Fruit fly (Drosophila melanogaster) whole organism, embryonic: ENCODE data around the gene CG31344.

Source experiments
- CG10543 ChIP-seq: fragments of 200-800 bp; sonication (Bioruptor generic); optimal IDR thresholded peaks from 3 replicates; lab custom pipeline; 2017; ENCODE audit warnings: missing biosample characterization, mild to moderate bottlenecking, missing genetic modification characterization, moderate library complexity
- CG11696 ChIP-seq: fragments of 200-800 bp; sonication (Bioruptor generic); IDR thresholded peaks from 2 replicates; pipeline ENCODE4 v1.3.6; 2022; ENCODE audit warnings: missing biosample characterization, missing genetic modification characterization
- CG12104 ChIP-seq: fragments of 200-800 bp; sonication (Bioruptor generic); optimal IDR thresholded peaks from 3 replicates; lab custom pipeline; 2016; ENCODE audit warnings: missing biosample characterization, missing genetic modification characterization
- CG13894 ChIP-seq: fragments of 200-800 bp; sonication (Bioruptor generic); optimal IDR thresholded peaks from 3 replicates; lab custom pipeline; 2018; ENCODE audit warnings: missing biosample characterization, mild to moderate bottlenecking, missing genetic modification characterization, moderate library complexity
- CG14710 ChIP-seq: fragments of 200-800 bp; sonication (Bioruptor generic); optimal IDR thresholded peaks from 3 replicates; lab custom pipeline; 2019; ENCODE audit warnings: missing biosample characterization, mild to moderate bottlenecking, missing genetic modification characterization, moderate library complexity
- CG17186 ChIP-seq: fragments of 200-800 bp; sonication (Bioruptor generic); optimal IDR thresholded peaks from 3 replicates; lab custom pipeline; 2017; ENCODE audit warnings: missing biosample characterization, missing genetic modification reagents, missing genetic modification characterization
- CG32772 ChIP-seq: fragments of 200-800 bp; sonication (Bioruptor generic); IDR thresholded peaks from 2 replicates; pipeline ENCODE4 v1.3.6; 2022; ENCODE audit warnings: missing biosample characterization, missing genetic modification characterization
- CG33213 ChIP-seq: fragments of 200-800 bp; sonication (Bioruptor generic); optimal IDR thresholded peaks from 3 replicates; lab custom pipeline; 2016; ENCODE audit warnings: missing biosample characterization, missing genetic modification characterization
- CG3838 ChIP-seq: fragments of 200-800 bp; sonication (Bioruptor generic); optimal IDR thresholded peaks from 3 replicates; lab custom pipeline; 2016; ENCODE audit warnings: missing biosample characterization, missing genetic modification characterization
- CG5180 ChIP-seq: fragments of 200-800 bp; sonication (Bioruptor generic); optimal IDR thresholded peaks from 3 replicates; lab custom pipeline; 2017; ENCODE audit warnings: missing biosample characterization, missing genetic modification characterization, mild to moderate bottlenecking, moderate library complexity, missing genetic modification reagents
- CG5953 ChIP-seq: fragments of 200-800 bp; sonication (Bioruptor generic); IDR thresholded peaks from 2 replicates; pipeline ENCODE4 v1.3.6; 2022; ENCODE audit warnings: missing biosample characterization, missing genetic modification characterization
- CG6272 ChIP-seq: fragments of 200-800 bp; sonication (Bioruptor generic); IDR thresholded peaks from 2 replicates; pipeline ENCODE4 v1.3.6; 2022; ENCODE audit warnings: missing biosample characterization, missing genetic modification characterization
- CG6813 ChIP-seq: fragments of 200-800 bp; sonication (Bioruptor generic); optimal IDR thresholded peaks from 2 replicates; lab custom pipeline; 2017; ENCODE audit warnings: missing biosample characterization, missing genetic modification characterization, mild to moderate bottlenecking, moderate library complexity, missing genetic modification reagents
- CG6854 ChIP-seq: fragments of 200-800 bp; sonication (Bioruptor generic); optimal IDR thresholded peaks from 3 replicates; lab custom pipeline; 2017; ENCODE audit warnings: missing biosample characterization, mild to moderate bottlenecking, missing genetic modification characterization
- CG8290 ChIP-seq, 3 experiments: fragments of 200-800 bp; sonication (Bioruptor generic); optimal IDR thresholded peaks; 2 replicates each; lab custom pipeline; 2016 to 2019; ENCODE audit warnings: missing biosample characterization in 3 of 3, missing genetic modification characterization in 3 of 3, mild to moderate bottlenecking in 2 of 3, moderate library complexity in 1 of 3
- Dip2 ChIP-seq: fragments of 200-800 bp; sonication (Bioruptor generic); IDR thresholded peaks from 2 replicates; pipeline ENCODE4 v1.3.6; 2022; ENCODE audit warnings: missing biosample characterization, missing genetic modification characterization
- Doc3 ChIP-seq: fragments of 200-800 bp; sonication (Bioruptor generic); IDR thresholded peaks from 3 replicates; pipeline ENCODE4 v1.3.6; 2022; ENCODE audit warnings: missing biosample characterization, missing genetic modification characterization; ENCODE audit not compliant: partially characterized antibody
- HHEX ChIP-seq: fragments of 200-800 bp; sonication (Bioruptor generic); optimal IDR thresholded peaks from 3 replicates; lab custom pipeline; 2017; ENCODE audit warnings: missing biosample characterization, mild to moderate bottlenecking, missing genetic modification characterization, missing genetic modification reagents
- Hmr ChIP-seq: fragments of 200-800 bp; sonication (Bioruptor generic); optimal IDR thresholded peaks from 3 replicates; lab custom pipeline; 2017; ENCODE audit warnings: mild to moderate bottlenecking, missing biosample characterization, missing genetic modification reagents, missing genetic modification characterization
- Hmx ChIP-seq: fragments of 200-800 bp; sonication (Bioruptor generic); optimal IDR thresholded peaks from 2 replicates; lab custom pipeline; 2016; ENCODE audit warnings: missing biosample characterization, missing genetic modification characterization
- Lpt ChIP-seq: fragments of >200 bp; optimal IDR thresholded peaks from 2 replicates; lab custom pipeline; 2018; ENCODE audit warnings: missing biosample characterization, missing genetic modification characterization
- Med ChIP-seq: fragments of 200-800 bp; sonication (Bioruptor generic); peaks from one replicate; lab custom pipeline; 2016; ENCODE audit warnings: missing biosample characterization, missing genetic modification characterization, mild to moderate bottlenecking, inconsistent platforms, moderate library complexity
- Mrtf ChIP-seq: fragments of 200-800 bp; sonication (Bioruptor generic); IDR thresholded peaks from 3 replicates; pipeline ENCODE4 v1.3.6; 2022; ENCODE audit warnings: missing biosample characterization, missing genetic modification characterization
- NFAT ChIP-seq: fragments of 200-800 bp; sonication (Bioruptor generic); IDR thresholded peaks from 2 replicates; pipeline ENCODE4 v1.3.6; 2022; ENCODE audit warnings: missing biosample characterization, missing genetic modification characterization
- Oaz ChIP-seq: fragments of 200-800 bp; sonication (Bioruptor generic); IDR thresholded peaks from 2 replicates; pipeline ENCODE4 v1.3.6; 2022; ENCODE audit warnings: missing biosample characterization, missing genetic modification characterization
- Optix ChIP-seq: fragments of 200-800 bp; sonication (Bioruptor generic); IDR thresholded peaks from 3 replicates; pipeline ENCODE4 v1.3.6; 2022; ENCODE audit warnings: missing biosample characterization, missing genetic modification characterization
- Pdp1 ChIP-seq, 2 experiments: fragments of 200-800 bp; sonication (Bioruptor generic); optimal IDR thresholded peaks; 3 replicates each; lab custom pipeline; 2016; ENCODE audit warnings: missing biosample characterization in 2 of 2, missing genetic modification characterization in 2 of 2, mild to moderate bottlenecking in 1 of 2, moderate library complexity in 1 of 2
- Sox102F ChIP-seq: fragments of 200-800 bp; sonication (Bioruptor generic); optimal IDR thresholded peaks from 2 replicates; lab custom pipeline; 2018; ENCODE audit warnings: missing biosample characterization, mild to moderate bottlenecking, missing genetic modification characterization, moderate library complexity
- Ssrp ChIP-seq: fragments of 200-800 bp; sonication (Bioruptor generic); optimal IDR thresholded peaks from 2 replicates; lab custom pipeline; 2018; ENCODE audit warnings: missing biosample characterization, mild to moderate bottlenecking, missing genetic modification characterization, moderate library complexity
- Vsx1 ChIP-seq: fragments of 200-800 bp; sonication (Bioruptor generic); optimal IDR thresholded peaks from 2 replicates; lab custom pipeline; 2017; ENCODE audit warnings: missing biosample characterization, mild to moderate bottlenecking, missing genetic modification characterization, missing genetic modification reagents
- ap ChIP-seq: fragments of 200-800 bp; sonication (Bioruptor generic); IDR thresholded peaks from 2 replicates; pipeline ENCODE4 v1.3.6; 2022; ENCODE audit warnings: missing biosample characterization, missing genetic modification characterization
- dimm ChIP-seq: fragments of 200-800 bp; sonication (Bioruptor generic); IDR thresholded peaks from 2 replicates; pipeline ENCODE4 v1.3.6; 2022; ENCODE audit warnings: missing biosample characterization, missing genetic modification characterization
- dmrt99B ChIP-seq: fragments of 200-800 bp; sonication (Bioruptor generic); optimal IDR thresholded peaks from 2 replicates; lab custom pipeline; 2018; ENCODE audit warnings: missing biosample characterization, mild to moderate bottlenecking, missing genetic modification characterization, moderate library complexity
- grau ChIP-seq: fragments of 200-800 bp; optimal IDR thresholded peaks from 3 replicates; lab custom pipeline; 2019; ENCODE audit warnings: missing biosample characterization, mild to moderate bottlenecking, missing genetic modification characterization, moderate library complexity
- gsb ChIP-seq: fragments of 200-800 bp; sonication (Bioruptor generic); IDR thresholded peaks from 2 replicates; pipeline ENCODE4 v1.3.6; 2022; ENCODE audit warnings: missing biosample characterization, missing genetic modification characterization
- hbn ChIP-seq: fragments of 200-800 bp; sonication (Bioruptor generic); IDR thresholded peaks from 2 replicates; pipeline ENCODE4 v1.3.6; 2022; ENCODE audit warnings: missing biosample characterization, missing genetic modification characterization; ENCODE audit not compliant: partially characterized antibody
- jing ChIP-seq: fragments of 200-800 bp; sonication (Bioruptor generic); optimal IDR thresholded peaks from 2 replicates; lab custom pipeline; 2018; ENCODE audit warnings: missing biosample characterization, mild to moderate bottlenecking, missing genetic modification characterization
- lbe ChIP-seq: fragments of 200-800 bp; sonication (Bioruptor generic); optimal IDR thresholded peaks from 2 replicates; lab custom pipeline; 2016; ENCODE audit warnings: missing biosample characterization, mild to moderate bottlenecking, missing genetic modification characterization
- mirr ChIP-seq: fragments of 200-800 bp; sonication (Bioruptor generic); optimal IDR thresholded peaks from 3 replicates; lab custom pipeline; 2018; ENCODE audit warnings: missing biosample characterization, mild to moderate bottlenecking, missing genetic modification characterization
- nerfin-2 ChIP-seq: fragments of 200-800 bp; sonication (Bioruptor generic); IDR thresholded peaks from 2 replicates; pipeline ENCODE4 v1.3.6; 2022; ENCODE audit warnings: missing biosample characterization, missing genetic modification characterization; ENCODE audit not compliant: partially characterized antibody
- org-1 ChIP-seq: fragments of 200-800 bp; sonication (Bioruptor generic); optimal IDR thresholded peaks from 2 replicates; lab custom pipeline; 2017; ENCODE audit warnings: missing biosample characterization, missing genetic modification characterization
- otp ChIP-seq: fragments of 200-800 bp; sonication (Bioruptor generic); IDR thresholded peaks from 3 replicates; pipeline ENCODE4, ENCODE4 v1.3.6; 2022; ENCODE audit warnings: missing biosample characterization, missing genetic modification characterization
- pum ChIP-seq: fragments of 200-800 bp; sonication (Bioruptor generic); optimal IDR thresholded peaks from 2 replicates; lab custom pipeline; 2016; ENCODE audit warnings: missing biosample characterization, missing genetic modification characterization
- ro ChIP-seq: fragments of 200-800 bp; sonication (Bioruptor generic); IDR thresholded peaks from 2 replicates; pipeline ENCODE4 v1.3.6; 2022; ENCODE audit warnings: missing biosample characterization, missing genetic modification characterization
- sens-2 ChIP-seq: fragments of 200-800 bp; sonication (Bioruptor generic); IDR thresholded peaks from 2 replicates; pipeline ENCODE4 v1.3.6; 2022; ENCODE audit warnings: missing biosample characterization, missing genetic modification characterization
- sim ChIP-seq: fragments of 200-800 bp; sonication (Bioruptor generic); IDR thresholded peaks from 2 replicates; pipeline ENCODE4 v1.3.6; 2022; ENCODE audit warnings: missing biosample characterization, missing genetic modification characterization
- tap ChIP-seq: fragments of 200-800 bp; optimal IDR thresholded peaks from 3 replicates; lab custom pipeline; 2019; ENCODE audit warnings: missing biosample characterization, mild to moderate bottlenecking, missing genetic modification characterization, moderate library complexity
- usp ChIP-seq: fragments of >200 bp; optimal IDR thresholded peaks from 2 replicates; lab custom pipeline; 2017; ENCODE audit warnings: missing biosample characterization, missing genetic modification characterization
- wdn ChIP-seq: fragments of 200-800 bp; sonication (Bioruptor generic); IDR thresholded peaks from 2 replicates; pipeline ENCODE4 v1.3.6; 2022; ENCODE audit warnings: missing biosample characterization, missing genetic modification characterization

Gene CG31344

DNA sequence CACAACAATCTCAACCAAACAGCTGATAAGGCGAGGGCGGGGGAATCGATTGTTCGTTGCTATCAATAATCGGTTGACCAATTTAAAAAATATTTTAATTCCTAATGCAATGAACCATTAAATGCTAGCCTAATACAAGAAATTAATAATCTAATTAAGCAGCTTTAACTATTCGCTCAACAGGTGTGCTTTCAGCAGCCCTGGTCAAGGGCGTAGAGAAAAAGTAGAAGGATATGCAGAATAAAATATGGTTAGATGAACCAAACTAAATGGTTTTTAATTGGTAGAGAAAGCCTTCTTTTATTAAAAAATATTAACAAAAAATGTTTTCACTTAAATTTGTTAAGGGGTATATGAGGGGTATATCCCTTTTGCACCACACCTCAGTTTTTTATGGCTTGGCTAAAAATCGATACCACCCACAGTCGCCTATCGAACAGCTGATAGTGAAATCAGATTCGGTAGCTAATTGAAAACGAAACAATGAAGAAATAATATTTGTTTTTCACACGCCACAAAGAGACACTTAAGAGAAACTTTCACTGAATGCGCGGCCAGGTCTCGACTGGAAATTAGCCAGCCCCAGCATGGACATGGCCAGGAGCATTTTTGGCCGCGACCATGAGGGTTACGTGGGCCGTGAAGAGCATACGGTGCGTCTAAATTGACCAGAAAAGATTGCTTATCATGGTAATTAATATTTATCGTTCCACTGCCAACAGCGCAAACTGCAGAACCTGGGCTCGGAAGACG lies 6.1 kb downstream of the CG31344 start, which contains the start of the genes SIDL and CG12241 (continued):
- TF ChIP-seq dmrt99B (tag; lab: Kevin White, UChicago) = no peak
- no peak for TF ChIP-seq CG17186 (GFP tag; lab: Kevin White, UChicago)
- TF ChIP-seq CG32772 (GFP tag; lab: Robert Waterston, UW) = peak; percentile 92
- TF ChIP-seq gsb (GFP tag; lab: Robert Waterston, UW) = peak; percentile 82
- TF ChIP-seq CG10543 = peak; percentile 2
- peak; percentile 82 for TF ChIP-seq ro (GFP tag; lab: Robert Waterston, UW)
- TF ChIP-seq Oaz (GFP tag; lab: Robert Waterston, UW) = 0 out of 2 replicates have a peak, but pooled peaks have one; percentile 21
- TF ChIP-seq usp (GFP tag; lab: Kevin White, UChicago) = no peak
- no peak for TF ChIP-seq tap (tag; lab: Kevin White, UChicago)
- peak; percentile 71 for TF ChIP-seq sim (GFP tag; lab: Robert Waterston, UW)
- 0 out of 2 replicates have a peak, but pooled peaks have one; percentile 44 for TF ChIP-seq Dip2 (GFP tag; lab: Robert Waterston, UW)
- peak; percentile 85 for TF ChIP-seq Mrtf (GFP tag; lab: Robert Waterston, UW)
- TF ChIP-seq Med = peak; percentile 97
- TF ChIP-seq dimm (GFP tag; lab: Robert Waterston, UW) = no peak
- TF ChIP-seq Doc3 (GFP tag; lab: Robert Waterston, UW) = no peak
- TF ChIP-seq CG11696 (GFP tag; lab: Robert Waterston, UW) = peak; percentile 88
- TF ChIP-seq NFAT (GFP tag; lab: Robert Waterston, UW) = peak; percentile 92
- TF ChIP-seq lbe (GFP tag; lab: Kevin White, UChicago) = peak; percentile 79
- TF ChIP-seq grau = peak; percentile 57
- TF ChIP-seq CG5180 = no peak
- TF ChIP-seq Hmr (GFP tag; lab: Kevin White, UChicago) = no peak
- no peak for TF ChIP-seq sens-2 (GFP tag; lab: Robert Waterston, UW)
- peak; percentile 81 to 90 for TF ChIP-seq Pdp1 (GFP tag; optimal IDR thresholded peaks at IDR 0.05; lab: Kevin White, UChicago)
- no peak; the same call in none of the 2 replicates for TF ChIP-seq hbn (GFP tag; lab: Robert Waterston, UW)
- no peak for TF ChIP-seq CG13894
- TF ChIP-seq CG12104 (GFP tag; lab: Kevin White, UChicago) = peak; percentile 66
- peak; percentile 11 for TF ChIP-seq org-1 (GFP tag; lab: Kevin White, UChicago)
- TF ChIP-seq CG14710 (tag; lab: Kevin White, UChicago) = peak; percentile 73
- peak; percentile 23; the same call in 1 of the 3 replicates for TF ChIP-seq Optix (GFP tag; lab: Robert Waterston, UW)
- peak; percentile 59 for TF ChIP-seq CG33213 (GFP tag; lab: Kevin White, UChicago)
- peak; percentile 69 for TF ChIP-seq pum (GFP tag; lab: Kevin White, UChicago)
- TF ChIP-seq jing = no peak
- peak; percentile 78 for TF ChIP-seq CG6854 (GFP tag; lab: Kevin White, UChicago)
- TF ChIP-seq Lpt = no peak
- no peak for TF ChIP-seq CG8290 (GFP tag; optimal IDR thresholded peaks at IDR 0.05; lab: Kevin White, UChicago)
- no peak for TF ChIP-seq CG8290 (tag; optimal IDR thresholded peaks at IDR 0.05; lab: Kevin White, UChicago)
- TF ChIP-seq Ssrp (tag; lab: Kevin White, UChicago) = peak; percentile 12
- peak; percentile 9 for TF ChIP-seq mirr (GFP tag; lab: Kevin White, UChicago)
- no peak for TF ChIP-seq CG5953 (GFP tag; lab: Robert Waterston, UW)
- TF ChIP-seq CG3838 = peak; percentile 68
- peak; percentile 70 for TF ChIP-seq wdn (GFP tag; lab: Robert Waterston, UW)
- TF ChIP-seq CG6272 (GFP tag; lab: Robert Waterston, UW) = peak; percentile 93
- TF ChIP-seq ap (GFP tag; lab: Robert Waterston, UW) = no peak
- no peak for TF ChIP-seq nerfin-2 (GFP tag; lab: Robert Waterston, UW)
- TF ChIP-seq Sox102F (GFP tag; lab: Kevin White, UChicago) = no peak
- TF ChIP-seq Vsx1 (GFP tag; lab: Kevin White, UChicago) = peak; percentile 96
- TF ChIP-seq HHEX (GFP tag; lab: Kevin White, UChicago) = peak; percentile 83
- no peak for TF ChIP-seq Hmx (GFP tag; lab: Kevin White, UChicago)
- TF ChIP-seq otp (GFP tag; lab: Robert Waterston, UW) = no peak
- TF ChIP-seq CG6813 (GFP tag; lab: Kevin White, UChicago) = no peak
